In genomic region chrX:11812828-11813227, dm6 we compare ENCODE assay signal across 4 fruit fly cellular contexts.
TF ChIP-seq lines count a peak whose summit lies in the region.

No protein-coding gene starts in this region.

- no peak for TF ChIP-seq CTCF in whole organism, embryonic (GFP tag; optimal IDR thresholded peaks at IDR 0.05; lab: Kevin White, UChicago)

TF ChIP-seq in whole organism, adult, 20 proteins besides CTCF, POLR2A, EP300 and RAD21:
- peak; percentile 21 for TF ChIP-seq CG14711 (tag; optimal IDR thresholded peaks at IDR 0.05; lab: Kevin White, UChicago)
- TF ChIP-seq kay (GFP tag; lab: Kevin White, UChicago; ENCODE audit: borderline replicate concordance) = peak; percentile 39
- no peak for TF ChIP-seq Hr96 (GFP tag; optimal IDR thresholded peaks at IDR 0.05; lab: Kevin White, UChicago)

TF ChIP-seq in whole organism, embryonic, 481 proteins besides CTCF, POLR2A, EP300 and RAD21:
- TF ChIP-seq CG15514 (GFP tag; optimal IDR thresholded peaks at IDR 0.05; lab: Kevin White, UChicago) (peak; percentile 9), pfk (GFP tag; optimal IDR thresholded peaks at IDR 0.05; lab: Kevin White, UChicago) (peak; percentile 5), Hr51 (GFP tag; optimal IDR thresholded peaks at IDR 0.05; lab: Kevin White, UChicago) (no peak), Fer1 (GFP tag; optimal IDR thresholded peaks at IDR 0.05; lab: Kevin White, UChicago) (peak; percentile 55), CG6854 (GFP tag; optimal IDR thresholded peaks at IDR 0.05; lab: Kevin White, UChicago) (peak; percentile 21), sens (GFP tag; lab: Kevin White, UChicago) (peak; percentile 12), ATbp (GFP tag; optimal IDR thresholded peaks at IDR 0.05; lab: Kevin White, UChicago) (peak; percentile 25), Hmr (GFP tag; optimal IDR thresholded peaks at IDR 0.05; lab: Kevin White, UChicago) (peak; percentile 21), CG18262 (tag; optimal IDR thresholded peaks at IDR 0.05; lab: Kevin White, UChicago) (no peak), CG3838 (GFP tag; optimal IDR thresholded peaks at IDR 0.05; lab: Kevin White, UChicago) (no peak), corto (GFP tag; optimal IDR thresholded peaks at IDR 0.05; lab: Kevin White, UChicago) (no peak), CG3281 (GFP tag; optimal IDR thresholded peaks at IDR 0.05; lab: Kevin White, UChicago) (peak; percentile 30), CG18599 (GFP tag; optimal IDR thresholded peaks at IDR 0.05; lab: Kevin White, UChicago) (peak; percentile 52), lab (GFP tag; optimal IDR thresholded peaks at IDR 0.05; lab: Kevin White, UChicago) (peak; percentile 52), CG12769 (tag; optimal IDR thresholded peaks at IDR 0.05; lab: Kevin White, UChicago) (peak; percentile 24), BtbVII (GFP tag; optimal IDR thresholded peaks at IDR 0.05; lab: Kevin White, UChicago) (peak; percentile 43), Pdp1 (GFP tag; optimal IDR thresholded peaks at IDR 0.05; lab: Kevin White, UChicago) (peak in 1 of 2 experiments; percentile 25), chinmo (GFP tag; IDR thresholded peaks at IDR 0.05; lab: Robert Waterston, UW; ENCODE audit: partially characterized antibody) (no peak), CG13296 (GFP tag; optimal IDR thresholded peaks at IDR 0.05; lab: Kevin White, UChicago) (peak; percentile 0), lbe (GFP tag; optimal IDR thresholded peaks at IDR 0.05; lab: Kevin White, UChicago) (no peak), CG4328 (GFP tag; optimal IDR thresholded peaks at IDR 0.05; lab: Kevin White, UChicago) (peak; percentile 11), CG6765 (GFP tag; optimal IDR thresholded peaks at IDR 0.05; lab: Kevin White, UChicago) (peak; percentile 33), CG2889 (GFP tag; IDR thresholded peaks at IDR 0.05; lab: Robert Waterston, UW) (no peak)
TF ChIP-seq in whole organism, embryonic: peak in this region for 16.

TF ChIP-seq in whole organism, prepupa, 60 proteins besides CTCF, POLR2A, EP300 and RAD21:
- TF ChIP-seq Hr38 (GFP tag; optimal IDR thresholded peaks at IDR 0.05; lab: Kevin White, UChicago) (no peak), vri (GFP tag; optimal IDR thresholded peaks at IDR 0.05; lab: Kevin White, UChicago) (peak; percentile 44), CG11902 (GFP tag; optimal IDR thresholded peaks at IDR 0.05; lab: Kevin White, UChicago) (no peak), CG16779 (tag; optimal IDR thresholded peaks at IDR 0.05; lab: Kevin White, UChicago) (no peak), fd59A (GFP tag; optimal IDR thresholded peaks at IDR 0.05; lab: Kevin White, UChicago) (no peak), Blimp-1 (GFP tag; optimal IDR thresholded peaks at IDR 0.05; lab: Kevin White, UChicago) (no peak), CG6163 (GFP tag; IDR thresholded peaks at IDR 0.05; lab: Robert Waterston, UW) (no peak), dsx (GFP tag; optimal IDR thresholded peaks at IDR 0.05; lab: Kevin White, UChicago; ENCODE audit: poor library complexity, severe bottlenecking) (no peak), CG11294 (GFP tag; IDR thresholded peaks at IDR 0.05; lab: Robert Waterston, UW) (no peak), Smox (GFP tag; optimal IDR thresholded peaks at IDR 0.05; lab: Kevin White, UChicago) (no peak), CG6792 (GFP tag; optimal IDR thresholded peaks at IDR 0.05; lab: Kevin White, UChicago) (no peak), fkh (GFP tag; optimal IDR thresholded peaks at IDR 0.05; lab: Kevin White, UChicago) (peak; percentile 54), net (GFP tag; optimal IDR thresholded peaks at IDR 0.05; lab: Kevin White, UChicago) (no peak)

TF ChIP-seq in whole organism, wandering third instar larva, 38 proteins besides CTCF, POLR2A, EP300 and RAD21:
- TF ChIP-seq Hnf4 (GFP tag; optimal IDR thresholded peaks at IDR 0.05; lab: Kevin White, UChicago) (peak; percentile 36), Hr83 (GFP tag; optimal IDR thresholded peaks at IDR 0.05; lab: Kevin White, UChicago; ENCODE audit: poor library complexity, severe bottlenecking) (peak; percentile 31), Jra (GFP tag; optimal IDR thresholded peaks at IDR 0.05; lab: Kevin White, UChicago) (no peak), Dif (GFP tag; optimal IDR thresholded peaks at IDR 0.05; lab: Kevin White, UChicago; ENCODE audit: partially characterized antibody) (no peak), Sp1 (GFP tag; optimal IDR thresholded peaks at IDR 0.05; lab: Kevin White, UChicago) (peak; percentile 40), h (GFP tag; optimal IDR thresholded peaks at IDR 0.05; lab: Kevin White, UChicago) (peak; percentile 33)
